Worm (Caenorhabditis elegans) whole organism, late embryonic: Measurements from ENCODE around the gene ncr-2.

Source experiments
- C38D4.7 ChIP-seq: fragments of 200-800 bp; sonication (Bioruptor generic); optimal IDR thresholded peaks from 2 replicates; lab custom pipeline; 2018; ENCODE audit warnings: mild to moderate bottlenecking, missing genetic modification characterization, moderate library complexity, missing compliant biosample characterization
- T23F11.4 ChIP-seq: fragments of 200-800 bp; sonication (Bioruptor generic); optimal IDR thresholded peaks from 2 replicates; lab custom pipeline; 2018; ENCODE audit warnings: mild to moderate bottlenecking, missing genetic modification characterization, missing compliant biosample characterization
- Y22D7AL.16 ChIP-seq: sonication (generic microtip); optimal IDR thresholded peaks from 2 replicates; lab custom pipeline; 2016; ENCODE audit warnings: missing genetic modification characterization, missing compliant biosample characterization
- ahr-1 ChIP-seq: sonication (generic microtip); optimal IDR thresholded peaks from 2 replicates; lab custom pipeline; 2016; ENCODE audit warnings: missing genetic modification characterization, missing compliant biosample characterization
- ama-1 ChIP-seq: fragments of 150-350 bp; optimal IDR thresholded peaks from 2 replicates; lab custom pipeline; 2014
- ceh-2 ChIP-seq: sonication (generic microtip); optimal IDR thresholded peaks from 2 replicates; lab custom pipeline; 2016; ENCODE audit warnings: missing genotype, missing genetic modification characterization, missing compliant biosample characterization
- ceh-31 ChIP-seq: sonication (generic microtip); optimal IDR thresholded peaks from 2 replicates; lab custom pipeline; 2016; ENCODE audit warnings: missing genetic modification characterization, missing compliant biosample characterization
- ceh-34 ChIP-seq: sonication (generic microtip); optimal IDR thresholded peaks from 2 replicates; lab custom pipeline; 2016; ENCODE audit warnings: mild to moderate bottlenecking, missing genetic modification characterization, missing compliant biosample characterization
- ceh-45 ChIP-seq: fragments of 200-800 bp; sonication (Bioruptor generic); IDR thresholded peaks from 2 replicates; pipeline ENCODE4 v1.3.6; 2022; ENCODE audit warnings: missing genetic modification reagents, missing genetic modification characterization, missing compliant biosample characterization
- ceh-48 ChIP-seq: sonication (generic microtip); optimal IDR thresholded peaks from 2 replicates; lab custom pipeline; 2016; ENCODE audit warnings: missing genetic modification characterization, inconsistent platforms, missing compliant biosample characterization
- che-1 ChIP-seq: sonication (generic microtip); optimal IDR thresholded peaks from 2 replicates; lab custom pipeline; 2016; ENCODE audit warnings: mild to moderate bottlenecking, missing genetic modification characterization, missing compliant biosample characterization
- dmd-4 ChIP-seq: sonication (generic microtip); optimal IDR thresholded peaks from 2 replicates; lab custom pipeline; 2016; ENCODE audit warnings: borderline replicate concordance, missing genetic modification characterization, missing compliant biosample characterization
- dve-1 ChIP-seq: sonication (generic microtip); optimal IDR thresholded peaks from 2 replicates; lab custom pipeline; 2017; ENCODE audit warnings: antibody characterized with exemption, mild to moderate bottlenecking, missing genetic modification characterization, missing compliant biosample characterization
- elt-2 ChIP-seq: sonication (generic microtip); optimal IDR thresholded peaks from 2 replicates; lab custom pipeline; 2016; ENCODE audit warnings: missing genetic modification reagents, missing genetic modification characterization, missing compliant biosample characterization
- elt-4 ChIP-seq: sonication (generic microtip); optimal IDR thresholded peaks from 2 replicates; lab custom pipeline; 2016; ENCODE audit warnings: missing genetic modification characterization, missing compliant biosample characterization
- ets-4 ChIP-seq: sonication (generic microtip); optimal IDR thresholded peaks from 2 replicates; lab custom pipeline; 2016; ENCODE audit warnings: missing genetic modification characterization, missing compliant biosample characterization
- fax-1 ChIP-seq: sonication (generic microtip); optimal IDR thresholded peaks from 2 replicates; lab custom pipeline; 2016; ENCODE audit warnings: missing genotype, missing genetic modification characterization, missing compliant biosample characterization
- gmeb-2 ChIP-seq: sonication (generic microtip); optimal IDR thresholded peaks from 2 replicates; lab custom pipeline; 2016; ENCODE audit warnings: missing genetic modification characterization, inconsistent platforms, missing compliant biosample characterization
- hlh-13 ChIP-seq: fragments of 200-800 bp; sonication (Bioruptor generic); optimal IDR thresholded peaks from 2 replicates; lab custom pipeline; 2018; ENCODE audit warnings: mild to moderate bottlenecking, missing genetic modification characterization, missing compliant biosample characterization
- hlh-15 ChIP-seq: sonication (generic microtip); optimal IDR thresholded peaks from 2 replicates; lab custom pipeline; 2016; ENCODE audit warnings: missing genetic modification characterization, missing compliant biosample characterization
- hlh-30 ChIP-seq: sonication (generic microtip); optimal IDR thresholded peaks from 2 replicates; lab custom pipeline; 2017; ENCODE audit warnings: antibody characterized with exemption, missing genetic modification characterization, missing compliant biosample characterization; ENCODE audit not compliant: insufficient read depth
- lin-11 ChIP-seq: fragments of 200-800 bp; sonication (Bioruptor generic); optimal IDR thresholded peaks from 2 replicates; lab custom pipeline; 2018; ENCODE audit warnings: mild to moderate bottlenecking, missing genetic modification characterization, missing compliant biosample characterization
- nfya-1 ChIP-seq: sonication (generic microtip); optimal IDR thresholded peaks from 2 replicates; lab custom pipeline; 2017; ENCODE audit warnings: missing genetic modification characterization, mild to moderate bottlenecking, missing compliant biosample characterization, antibody characterized with exemption, moderate library complexity
- nhr-11 ChIP-seq: fragments of 150-350 bp; optimal IDR thresholded peaks from 2 replicates; lab custom pipeline; 2014; ENCODE audit warnings: missing biosample characterization, missing genetic modification characterization
- nhr-232 ChIP-seq: sonication (generic microtip); optimal IDR thresholded peaks from 2 replicates; lab custom pipeline; 2016; ENCODE audit warnings: missing genetic modification characterization, missing compliant biosample characterization
- npax-4 ChIP-seq: sonication (generic microtip); optimal IDR thresholded peaks from 2 replicates; lab custom pipeline; 2016; ENCODE audit warnings: missing genetic modification characterization, missing compliant biosample characterization
- pat-9 ChIP-seq: fragments of 200-800 bp; sonication (Bioruptor generic); optimal IDR thresholded peaks from 2 replicates; lab custom pipeline; 2018; ENCODE audit warnings: mild to moderate bottlenecking, missing genetic modification characterization, moderate library complexity, missing compliant biosample characterization
- pqm-1 ChIP-seq: sonication (generic microtip); optimal IDR thresholded peaks from 2 replicates; lab custom pipeline; 2016; ENCODE audit warnings: missing genetic modification characterization, missing compliant biosample characterization
- rnt-1 ChIP-seq: sonication (generic microtip); optimal IDR thresholded peaks from 2 replicates; lab custom pipeline; 2016; ENCODE audit warnings: missing genetic modification characterization, missing compliant biosample characterization
- sox-2 ChIP-seq: fragments of 200-800 bp; sonication (Bioruptor generic); IDR thresholded peaks from 2 replicates; pipeline ENCODE4 v1.3.6; 2022; ENCODE audit warnings: missing genetic modification reagents, missing genetic modification characterization, missing compliant biosample characterization
- sox-4 ChIP-seq: sonication (generic microtip); optimal IDR thresholded peaks from 2 replicates; lab custom pipeline; 2017; ENCODE audit warnings: mild to moderate bottlenecking, missing genetic modification characterization, inconsistent platforms, missing compliant biosample characterization
- syd-9 ChIP-seq: sonication (generic microtip); optimal IDR thresholded peaks from 2 replicates; lab custom pipeline; 2016; ENCODE audit warnings: mild to moderate bottlenecking, missing genetic modification characterization, moderate library complexity, missing compliant biosample characterization
- tbx-2 ChIP-seq: sonication (generic microtip); optimal IDR thresholded peaks from 2 replicates; lab custom pipeline; 2016; ENCODE audit warnings: missing genetic modification characterization, missing compliant biosample characterization
- ttx-3 ChIP-seq: sonication (generic microtip); optimal IDR thresholded peaks from 2 replicates; lab custom pipeline; 2016; ENCODE audit warnings: missing genetic modification reagents, missing genetic modification characterization, missing compliant biosample characterization
- unc-42 ChIP-seq: sonication (generic microtip); optimal IDR thresholded peaks from 2 replicates; lab custom pipeline; 2016; ENCODE audit warnings: missing genotype, missing genetic modification characterization, missing compliant biosample characterization
- unc-55 ChIP-seq: sonication (generic microtip); optimal IDR thresholded peaks from 2 replicates; lab custom pipeline; 2017; ENCODE audit warnings: missing biosample characterization, missing genetic modification reagents, missing genetic modification characterization
- unc-86 ChIP-seq: sonication (generic microtip); optimal IDR thresholded peaks from 2 replicates; lab custom pipeline; 2016; ENCODE audit warnings: missing genetic modification characterization, missing compliant biosample characterization
- ztf-16 ChIP-seq: sonication (generic microtip); optimal IDR thresholded peaks from 2 replicates; lab custom pipeline; 2017; ENCODE audit warnings: missing genetic modification characterization, missing compliant biosample characterization

ncr-2 gene

DNA sequence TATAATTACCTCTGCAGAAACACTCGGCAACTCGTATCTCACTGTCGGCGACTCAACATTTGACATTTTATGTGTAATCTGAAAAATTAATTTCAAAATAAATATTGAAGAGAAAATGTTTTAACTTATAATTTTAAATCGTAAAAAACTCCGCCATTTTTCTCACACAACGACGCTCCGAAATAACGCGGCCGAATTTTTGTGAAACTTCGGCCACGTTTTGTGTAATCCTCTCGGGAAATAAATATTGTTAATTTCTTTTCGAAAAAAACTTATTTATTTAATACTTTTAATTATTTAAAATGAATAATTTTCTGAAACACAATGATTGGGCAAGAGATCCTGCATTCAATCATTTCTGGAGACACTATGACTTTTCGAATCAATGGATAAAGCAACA, 49.2 kb downstream of the ncr-2 start, which contains the start of the genes F10E9.7 and F10E9.5 (continued):
- no peak for TF ChIP-seq lin-11 (tag; lab: Kevin White, UChicago)
- TF ChIP-seq unc-55 (GFP tag; lab: Kevin White, UChicago) = no peak
- TF ChIP-seq Y22D7AL.16 (tag; lab: Kevin White, UChicago) = no peak
- no peak for TF ChIP-seq gmeb-2
- no peak for TF ChIP-seq nhr-232 (tag; lab: Kevin White, UChicago)
- TF ChIP-seq C38D4.7 = no peak
- TF ChIP-seq ceh-34 (tag; lab: Kevin White, UChicago) = peak; percentile 49
- no peak for TF ChIP-seq pqm-1 (tag; lab: Kevin White, UChicago)
- TF ChIP-seq ttx-3 (tag; lab: Kevin White, UChicago) = peak; percentile 52
- peak; percentile 18 for TF ChIP-seq ztf-16 (tag; lab: Kevin White, UChicago)
- peak; percentile 75 for TF ChIP-seq elt-2 (tag; lab: Kevin White, UChicago)
- no peak for TF ChIP-seq sox-2 (GFP tag; lab: Robert Waterston, UW)
- TF ChIP-seq unc-86 (tag; lab: Kevin White, UChicago) = peak; percentile 17
- no peak for TF ChIP-seq T23F11.4
- TF ChIP-seq ceh-48 (tag; lab: Kevin White, UChicago) = no peak
- peak; percentile 45 for TF ChIP-seq ahr-1 (tag; lab: Kevin White, UChicago)
- no peak for TF ChIP-seq npax-4 (tag; lab: Kevin White, UChicago)
- TF ChIP-seq sox-4 = no peak
- peak; percentile 82 for TF ChIP-seq tbx-2
- TF ChIP-seq hlh-13 (GFP tag; lab: Kevin White, UChicago) = no peak
- peak; percentile 24 for TF ChIP-seq unc-42 (tag; lab: Kevin White, UChicago)
- peak; percentile 12 for TF ChIP-seq rnt-1
- TF ChIP-seq elt-4 (tag; lab: Kevin White, UChicago) = no peak
- no peak for TF ChIP-seq che-1 (tag; lab: Kevin White, UChicago)
- TF ChIP-seq ama-1 (lab: Kevin White, UChicago) = no peak
- TF ChIP-seq hlh-30 (tag; lab: Kevin White, UChicago) = no peak
- no peak for TF ChIP-seq dve-1 (tag; lab: Kevin White, UChicago)
- TF ChIP-seq ets-4 = peak; percentile 87
- no peak for TF ChIP-seq nhr-11 (tag; lab: Kevin White, UChicago)
- no peak for TF ChIP-seq hlh-15 (tag; lab: Kevin White, UChicago)
- TF ChIP-seq syd-9 = no peak
- peak; percentile 93 for TF ChIP-seq ceh-2 (tag; lab: Kevin White, UChicago)
- peak; percentile 45 for TF ChIP-seq fax-1 (tag; lab: Kevin White, UChicago)
- TF ChIP-seq ceh-45 (GFP tag; lab: Robert Waterston, UW) = no peak
- TF ChIP-seq, all 69 proteins: peak for 23

DNA sequence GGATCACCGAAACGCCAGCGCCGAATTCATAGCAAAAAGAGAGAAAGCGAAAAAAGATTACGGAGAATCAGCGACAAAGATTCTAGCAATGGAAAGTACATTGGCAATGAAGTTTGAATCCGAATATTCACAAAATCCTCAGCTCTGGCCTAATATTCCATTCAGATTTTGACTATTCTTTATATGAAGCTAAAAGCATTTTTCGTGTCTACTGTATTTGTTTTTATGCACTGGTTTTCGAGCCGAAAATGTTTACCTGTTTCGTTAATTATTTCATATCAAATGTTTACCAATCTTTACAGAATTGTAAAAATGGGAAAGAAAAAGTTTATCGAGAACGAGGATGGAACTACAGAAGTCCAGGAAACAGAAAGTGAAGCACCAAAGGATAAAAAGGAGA, 50.1 kb downstream of the ncr-2 start, which contains the start of gene F10E9.4:
TSS of gene F10E9.4 (plus strand) at position 301 of the 400 bp plus-strand sequence.
- no peak for TF ChIP-seq ceh-31 (tag; lab: Kevin White, UChicago)
- TF ChIP-seq nfya-1 = no peak
- TF ChIP-seq dmd-4 (tag; lab: Kevin White, UChicago) = no peak
- TF ChIP-seq dve-1 (tag; lab: Kevin White, UChicago) = no peak
- TF ChIP-seq ama-1 (lab: Kevin White, UChicago) = no peak
- no peak for TF ChIP-seq gmeb-2

DNA sequence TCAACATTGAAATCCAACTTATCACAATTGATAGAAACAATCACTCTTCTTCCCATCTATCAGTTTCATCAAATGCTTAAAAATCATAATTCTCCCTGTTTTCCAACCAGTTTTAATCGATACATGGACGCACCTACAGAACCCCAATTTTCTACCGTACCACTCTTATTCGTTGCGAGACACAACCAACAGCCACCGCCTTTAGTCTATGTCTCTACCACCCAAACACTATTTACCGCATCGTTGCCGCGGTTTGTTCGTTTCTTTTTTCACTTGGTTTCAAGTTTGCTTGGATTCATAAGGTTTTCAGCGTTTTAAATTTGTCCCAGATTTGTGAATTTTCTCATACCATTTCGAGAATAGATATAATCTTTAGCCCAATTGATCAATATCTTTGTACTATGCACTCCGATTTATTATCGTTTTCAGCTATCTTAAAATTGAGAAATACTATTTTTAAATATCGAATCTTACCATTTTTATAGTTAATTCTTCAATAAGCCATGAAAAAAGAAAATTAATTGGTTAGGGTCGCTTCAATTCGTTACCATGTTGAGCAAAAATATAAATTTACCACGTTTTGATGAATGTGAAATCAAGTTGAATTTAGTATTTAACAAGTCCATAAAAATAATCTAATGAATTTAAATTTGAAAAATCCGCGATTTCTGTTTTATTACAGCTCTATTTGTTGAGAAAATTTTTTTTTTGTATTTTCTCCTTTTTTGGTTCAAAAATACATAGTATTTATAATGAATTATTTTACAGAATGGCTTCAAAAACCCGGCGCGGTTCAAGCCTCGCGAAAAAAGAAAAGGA, 52.3 kb downstream of the ncr-2 start, which contains the start of gene F10E9.3:
TSS of gene F10E9.3 (plus strand) at position 769 of the 819 bp plus-strand sequence.
- no peak for TF ChIP-seq hlh-15 (tag; lab: Kevin White, UChicago)
- no peak for TF ChIP-seq pat-9
- peak; percentile 53 for TF ChIP-seq nfya-1
- TF ChIP-seq, all 69 proteins: peak for 1
